Fruit fly (Drosophila melanogaster): ENCODE results near the gene DIP-gamma.
A peak's percentile ranks its signal among the peaks of the same experiment; 100 is the strongest.

- TF ChIP-seq CG14711 (tag; optimal IDR thresholded peaks at IDR 0.05) (peak; percentile 74), Mnt (GFP tag; optimal IDR thresholded peaks at IDR 0.05) (peak; percentile 51), CG1620 (GFP tag; optimal IDR thresholded peaks at IDR 0.05) (peak; percentile 60), CG11617 (GFP tag; optimal IDR thresholded peaks at IDR 0.05) (no peak), CG33017 (tag; optimal IDR thresholded peaks at IDR 0.05) (no peak)
Measured at dm6 chr3R:28887559-28888432, 82.4 kb downstream of the DIP-gamma start, which contains the start of the genes CG33203 and Doa.
